Worm (Caenorhabditis elegans) whole organism, L4 larva: ENCODE results near the gene F31E8.5.

Experiments
- fos-1 ChIP-seq: fragments of 150-350 bp; optimal IDR thresholded peaks from 2 replicates; lab custom pipeline; 2014; ENCODE audit warnings: missing biosample characterization, missing genetic modification characterization
- lin-13 ChIP-seq: fragments of 150-350 bp; optimal IDR thresholded peaks from 2 replicates; lab custom pipeline; 2014; ENCODE audit warnings: missing biosample characterization, missing genetic modification reagents, missing genetic modification characterization
- lir-3 ChIP-seq: sonication (generic microtip); optimal IDR thresholded peaks from 2 replicates; lab custom pipeline; 2016; ENCODE audit warnings: mild to moderate bottlenecking, missing genetic modification characterization, missing compliant biosample characterization
- pqm-1 ChIP-seq: sonication (generic microtip); optimal IDR thresholded peaks from 2 replicates; lab custom pipeline; 2017; ENCODE audit warnings: missing biosample characterization, missing genetic modification characterization
- skn-1 ChIP-seq: fragments of 150-350 bp; optimal IDR thresholded peaks from 2 replicates; lab custom pipeline; 2014; ENCODE audit warnings: missing biosample characterization, missing genetic modification characterization
- snpc-1.2 ChIP-seq: fragments of 200-800 bp; sonication (Bioruptor generic); IDR thresholded peaks from 2 replicates; pipeline ENCODE4 v1.3.6; 2022; ENCODE audit warnings: missing genetic modification reagents, missing genetic modification characterization, missing compliant biosample characterization

DNA sequence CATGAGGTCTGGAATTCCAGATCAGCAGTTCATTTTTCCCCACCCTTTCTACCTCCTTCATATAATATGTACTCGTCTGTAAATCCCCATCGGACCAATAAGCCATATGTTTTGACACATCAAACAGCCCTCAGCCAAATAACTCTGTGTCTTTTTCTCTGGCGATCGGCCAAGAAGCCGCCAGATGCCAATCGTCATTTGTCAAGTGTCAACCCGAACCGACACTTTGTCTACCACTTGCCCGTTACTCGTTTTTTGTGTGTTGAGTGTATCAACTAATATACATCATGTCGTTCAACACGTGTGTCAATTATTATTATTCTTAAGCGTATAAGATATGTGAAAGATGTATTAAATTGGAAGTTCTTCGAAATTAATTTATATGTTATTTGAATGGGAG, 16.2 kb upstream of the F31E8.5 start:
- no peak for TF ChIP-seq skn-1 (tag; lab: Kevin White, UChicago)
- no peak for TF ChIP-seq pqm-1 (tag; lab: Kevin White, UChicago)
- no peak for TF ChIP-seq lin-13 (GFP tag; lab: Kevin White, UChicago)
- no peak for TF ChIP-seq fos-1 (tag; lab: Kevin White, UChicago)
- TF ChIP-seq snpc-1.2 = no peak
- no peak for TF ChIP-seq lir-3
